Fruit fly (Drosophila melanogaster): Measurements from ENCODE around the gene CG3198.

CG3198 gene

dm6 chrX:6678635-6679501, 5.1 kb upstream of the CG3198 start, which contains the start of gene ND-ASHI (continued):
- TF ChIP-seq CG10669 (GFP tag; optimal IDR thresholded peaks at IDR 0.05) (peak; percentile 97), Hr38 (GFP tag; optimal IDR thresholded peaks at IDR 0.05) (peak; percentile 50), Ets21C (GFP tag; optimal IDR thresholded peaks at IDR 0.05) (peak; percentile 91), Sox102F (GFP tag; optimal IDR thresholded peaks at IDR 0.05) (peak; percentile 96), CG1621 (tag; optimal IDR thresholded peaks at IDR 0.05) (peak; percentile 98), CG11762 (GFP tag; optimal IDR thresholded peaks at IDR 0.05; ENCODE audit: insufficient read depth) (peak; percentile 96), CG6163 (GFP tag; IDR thresholded peaks at IDR 0.05) (peak; percentile 99), dsx (GFP tag; optimal IDR thresholded peaks at IDR 0.05; ENCODE audit: poor library complexity, severe bottlenecking) (peak; percentile 94), CG4318 (GFP tag; optimal IDR thresholded peaks at IDR 0.05) (peak; percentile 93), Met (GFP tag; optimal IDR thresholded peaks at IDR 0.05) (peak; percentile 96), Eip93F (GFP tag; optimal IDR thresholded peaks at IDR 0.05) (peak; percentile 95), Hr4 (GFP tag; optimal IDR thresholded peaks at IDR 0.05) (peak; percentile 95), Gug (GFP tag; IDR thresholded peaks at IDR 0.05) (peak; percentile 97)

dm6 chrX:6677826-6678489, 4.2 kb upstream of the CG3198 start, which contains the start of gene Fum1:
Gene Fum1 (plus strand): TSS chrX:6678424.
- no peak for TF ChIP-seq CG1621 (tag; optimal IDR thresholded peaks at IDR 0.05)
- peak; percentile 23 for TF ChIP-seq topi (GFP tag; optimal IDR thresholded peaks at IDR 0.05)
- TF ChIP-seq vri (GFP tag; optimal IDR thresholded peaks at IDR 0.05): peak; percentile 22
- TF ChIP-seq CG31627 (GFP tag; optimal IDR thresholded peaks at IDR 0.05): peak; percentile 5
- peak; percentile 12 for TF ChIP-seq acj6 (GFP tag; optimal IDR thresholded peaks at IDR 0.05)
- TF ChIP-seq Sox14 (GFP tag; optimal IDR thresholded peaks at IDR 0.05): peak; percentile 14
- TF ChIP-seq CG3032 (tag; optimal IDR thresholded peaks at IDR 0.05): peak; percentile 6
- no peak for TF ChIP-seq salr (GFP tag; optimal IDR thresholded peaks at IDR 0.05)
- peak; percentile 28 for TF ChIP-seq fkh (GFP tag; optimal IDR thresholded peaks at IDR 0.05)
- TF ChIP-seq esn (GFP tag; optimal IDR thresholded peaks at IDR 0.05): peak; percentile 38
- peak; percentile 18 for TF ChIP-seq lz (GFP tag; optimal IDR thresholded peaks at IDR 0.05)
- no peak for TF ChIP-seq CG11902 (GFP tag; optimal IDR thresholded peaks at IDR 0.05)

dm6 chrX:6663976-6664375, 9.8 kb downstream of the CG3198 start:
- TF ChIP-seq CG6854 (GFP tag; optimal IDR thresholded peaks at IDR 0.05) (no peak), CG10669 (GFP tag; optimal IDR thresholded peaks at IDR 0.05) (no peak), eg (GFP tag; IDR thresholded peaks at IDR 0.05) (no peak), Smox (GFP tag; optimal IDR thresholded peaks at IDR 0.05) (no peak), Sox15 (GFP tag; optimal IDR thresholded peaks at IDR 0.05) (no peak), CG11902 (GFP tag; optimal IDR thresholded peaks at IDR 0.05) (no peak)

- peak; percentile 18; the same call in 1 of the 2 replicates for TF ChIP-seq CG11294 (GFP tag; IDR thresholded peaks at IDR 0.05)
- TF ChIP-seq salr (GFP tag; optimal IDR thresholded peaks at IDR 0.05): peak in 1 of 2 experiments; percentile 58
- TF ChIP-seq CG6276 (GFP tag; optimal IDR thresholded peaks at IDR 0.05): peak; percentile 67
- TF ChIP-seq CG6163 (GFP tag; IDR thresholded peaks at IDR 0.05): peak; percentile 41; the same call in 1 of the 3 replicates
- peak; percentile 80 for TF ChIP-seq Eip78C (GFP tag)
- TF ChIP-seq CG8119 (GFP tag; IDR thresholded peaks at IDR 0.05): peak; percentile 64
- TF ChIP-seq Lpt (GFP tag; optimal IDR thresholded peaks at IDR 0.05): no peak
- TF ChIP-seq OdsH (GFP tag; optimal IDR thresholded peaks at IDR 0.05): peak; percentile 43
- TF ChIP-seq dac (GFP tag; optimal IDR thresholded peaks at IDR 0.05): peak; percentile 15
- peak; percentile 62 for TF ChIP-seq CG4318 (GFP tag; optimal IDR thresholded peaks at IDR 0.05)
- TF ChIP-seq CG15336 (GFP tag; IDR thresholded peaks at IDR 0.05): peak; percentile 72
- TF ChIP-seq CG6792 (GFP tag; optimal IDR thresholded peaks at IDR 0.05): no peak
- peak; percentile 20 for TF ChIP-seq pdm3 (GFP tag; optimal IDR thresholded peaks at IDR 0.05)
- TF ChIP-seq acj6 (GFP tag; optimal IDR thresholded peaks at IDR 0.05): no peak
- TF ChIP-seq Sox15 (GFP tag; optimal IDR thresholded peaks at IDR 0.05): no peak
- peak; percentile 69 for TF ChIP-seq eg (GFP tag; IDR thresholded peaks at IDR 0.05)
- TF ChIP-seq Hr4 (GFP tag; optimal IDR thresholded peaks at IDR 0.05): peak; percentile 74
- peak; percentile 85 for TF ChIP-seq CG32006 (GFP tag; optimal IDR thresholded peaks at IDR 0.05)
- TF ChIP-seq Hr38 (GFP tag; optimal IDR thresholded peaks at IDR 0.05): no peak
- peak; percentile 30 for TF ChIP-seq CG16779 (tag; optimal IDR thresholded peaks at IDR 0.05)
- peak; percentile 7 for TF ChIP-seq net (GFP tag; optimal IDR thresholded peaks at IDR 0.05)
- TF ChIP-seq Eip75B (GFP tag; optimal IDR thresholded peaks at IDR 0.05): peak; percentile 16
These were observed 10.8 kb downstream of the CG3198 start for dm6 chrX:6662876-6663551.

Measured in whole organism, prepupa.